Fruit fly (Drosophila melanogaster) whole organism, wandering third instar larva: Measurements from ENCODE around the gene tj.

Experiments
- Abd-B ChIP-seq: fragments of >200 bp; optimal IDR thresholded peaks from 2 replicates; lab custom pipeline; 2017; ENCODE audit warnings: missing biosample characterization, missing genetic modification characterization
- CG32264 ChIP-seq: fragments of 200-800 bp; sonication (Bioruptor generic); optimal IDR thresholded peaks from 2 replicates; lab custom pipeline; 2016; ENCODE audit warnings: missing biosample characterization, missing genetic modification characterization
- CG9705 ChIP-seq: fragments of 200-800 bp; sonication (Bioruptor generic); optimal IDR thresholded peaks from 2 replicates; lab custom pipeline; 2018; ENCODE audit warnings: missing biosample characterization, mild to moderate bottlenecking, missing genetic modification characterization
- CrebA ChIP-seq: fragments of 200-800 bp; sonication (Bioruptor generic); optimal IDR thresholded peaks from 2 replicates; lab custom pipeline; 2016; ENCODE audit warnings: missing biosample characterization, mild to moderate bottlenecking, missing genetic modification characterization, borderline replicate concordance
- Dif ChIP-seq: fragments of 200-275, 200-300 bp; sonication (Bioruptor generic); optimal IDR thresholded peaks from 2 replicates; lab custom pipeline; 2018; ENCODE audit warnings: missing biosample characterization, missing genetic modification characterization; ENCODE audit not compliant: partially characterized antibody
- HLH106 ChIP-seq: fragments of 200-800 bp; optimal IDR thresholded peaks from 3 replicates; lab custom pipeline; 2019; ENCODE audit warnings: missing biosample characterization, mild to moderate bottlenecking, missing genetic modification characterization, moderate library complexity
- Hr78 ChIP-seq: fragments of >200 bp; optimal IDR thresholded peaks from 2 replicates; lab custom pipeline; 2017; ENCODE audit warnings: missing biosample characterization, missing genetic modification characterization
- Hr83 ChIP-seq: fragments of 200-300 bp; sonication (Bioruptor generic); optimal IDR thresholded peaks from 2 replicates; lab custom pipeline; 2016; ENCODE audit warnings: missing biosample characterization, mild to moderate bottlenecking, missing genetic modification characterization, moderate library complexity; ENCODE audit not compliant: poor library complexity, severe bottlenecking
- Jra ChIP-seq: sonication (Bioruptor generic); optimal IDR thresholded peaks from 2 replicates; lab custom pipeline; 2016; ENCODE audit warnings: missing biosample characterization, missing genetic modification characterization
- Mio ChIP-seq: sonication (Bioruptor generic); optimal IDR thresholded peaks from 2 replicates; lab custom pipeline; 2016; ENCODE audit warnings: missing biosample characterization, missing genetic modification characterization
- Myc ChIP-seq: fragments of >200 bp; optimal IDR thresholded peaks from 2 replicates; lab custom pipeline; 2017
- N ChIP-seq: fragments of >200 bp; optimal IDR thresholded peaks from 2 replicates; lab custom pipeline; 2018; ENCODE audit warnings: missing biosample characterization, missing external identifiers, missing genetic modification characterization
- OdsH ChIP-seq: fragments of 200-800 bp; sonication (Bioruptor generic); optimal IDR thresholded peaks from 2 replicates; lab custom pipeline; 2016; ENCODE audit warnings: missing biosample characterization, mild to moderate bottlenecking, missing genetic modification characterization
- Rel ChIP-seq, 2 experiments: fragments of 200-800 bp; sonication (Bioruptor generic) in 1 of 2; optimal IDR thresholded peaks; 2 replicates in 1 of 2; 3 replicates in 1 of 2; lab custom pipeline; 2016 to 2019; ENCODE audit warnings: mild to moderate bottlenecking in 2 of 2, missing biosample characterization in 2 of 2, missing genetic modification characterization in 2 of 2, moderate library complexity in 1 of 2
- Sp1 ChIP-seq: fragments of 200-800 bp; sonication (Bioruptor generic); optimal IDR thresholded peaks from 3 replicates; lab custom pipeline; 2019; ENCODE audit warnings: missing biosample characterization, mild to moderate bottlenecking, missing genetic modification characterization, moderate library complexity
- Vsx2 ChIP-seq: fragments of 200-300, 225-300 bp; sonication (Bioruptor generic); optimal IDR thresholded peaks from 2 replicates; lab custom pipeline; 2018; ENCODE audit warnings: missing biosample characterization, missing genetic modification characterization; ENCODE audit not compliant: partially characterized antibody
- br ChIP-seq: fragments of 200-800 bp; sonication (Bioruptor generic); optimal IDR thresholded peaks from 2 replicates; lab custom pipeline; 2016; ENCODE audit warnings: missing biosample characterization, missing genetic modification characterization
- brk ChIP-seq: fragments of 200-800 bp; sonication (Bioruptor generic); optimal IDR thresholded peaks from 2 replicates; lab custom pipeline; 2016; ENCODE audit warnings: missing biosample characterization, mild to moderate bottlenecking, missing genetic modification characterization
- dl ChIP-seq, 2 experiments: fragments of 175-275, 200-275 bp in 1 of 2; fragments of 200-275 bp in 1 of 2; sonication (Bioruptor generic); optimal IDR thresholded peaks; lab custom pipeline; 2018; ENCODE audit warnings: mild to moderate bottlenecking in 2 of 2, missing biosample characterization in 2 of 2, missing genetic modification characterization in 2 of 2, moderate library complexity in 2 of 2; ENCODE audit not compliant: partially characterized antibody in 2 of 2, insufficient read depth in 1 of 2
- dmrt93B ChIP-seq: fragments of 200-800 bp; sonication (Bioruptor generic); optimal IDR thresholded peaks from 2 replicates; lab custom pipeline; 2018; ENCODE audit warnings: missing biosample characterization, mild to moderate bottlenecking, missing genetic modification characterization
- dsf ChIP-seq: sonication (Bioruptor generic); optimal IDR thresholded peaks from 2 replicates; lab custom pipeline; 2016; ENCODE audit warnings: missing biosample characterization, missing genetic modification characterization, borderline replicate concordance
- ey ChIP-seq: fragments of 200-800 bp; sonication (Bioruptor generic); optimal IDR thresholded peaks from 2 replicates; lab custom pipeline; 2016; ENCODE audit warnings: missing biosample characterization, missing genetic modification characterization
- foxo ChIP-seq, 2 experiments: fragments of 200-800 bp; sonication (Bioruptor generic); optimal IDR thresholded peaks; 2 replicates in 1 of 2; 3 replicates in 1 of 2; lab custom pipeline; 2016 to 2017; ENCODE audit warnings: missing biosample characterization in 2 of 2, missing genetic modification characterization in 2 of 2
- fru ChIP-seq: fragments of 200-800 bp; sonication (Bioruptor generic); optimal IDR thresholded peaks from 3 replicates; lab custom pipeline; 2016; ENCODE audit warnings: missing biosample characterization, mild to moderate bottlenecking, missing genetic modification characterization
- h ChIP-seq: fragments of 200-800 bp; sonication (Bioruptor generic); optimal IDR thresholded peaks from 3 replicates; lab custom pipeline; 2016; ENCODE audit warnings: missing biosample characterization, mild to moderate bottlenecking, missing genetic modification characterization
- lola ChIP-seq: fragments of >200 bp; optimal IDR thresholded peaks from 2 replicates; lab custom pipeline; 2017; ENCODE audit warnings: missing biosample characterization, missing genetic modification characterization
- pan ChIP-seq: fragments of >200 bp; optimal IDR thresholded peaks from 2 replicates; lab custom pipeline; 2017
- psq ChIP-seq: fragments of 200-800 bp; sonication (Bioruptor generic); optimal IDR thresholded peaks from 3 replicates; lab custom pipeline; 2017; ENCODE audit warnings: missing biosample characterization, mild to moderate bottlenecking, missing genetic modification characterization, moderate library complexity
- rgr ChIP-seq: fragments of 200-800 bp; sonication (Bioruptor generic); optimal IDR thresholded peaks from 3 replicates; lab custom pipeline; 2016; ENCODE audit warnings: missing biosample characterization, mild to moderate bottlenecking, missing genetic modification characterization
- sage ChIP-seq: fragments of 200-800 bp; sonication (Bioruptor generic); optimal IDR thresholded peaks from 2 replicates; lab custom pipeline; 2016; ENCODE audit warnings: missing biosample characterization, mild to moderate bottlenecking, missing genetic modification characterization
- sv ChIP-seq: fragments of 200-800 bp; sonication (Bioruptor generic); optimal IDR thresholded peaks from 3 replicates; lab custom pipeline; 2016; ENCODE audit warnings: missing biosample characterization, missing genetic modification characterization
- tai ChIP-seq: sonication (Bioruptor generic); optimal IDR thresholded peaks from 2 replicates; lab custom pipeline; 2016; ENCODE audit warnings: missing biosample characterization, missing genetic modification characterization
- woc ChIP-seq: sonication (Bioruptor generic); optimal IDR thresholded peaks from 2 replicates; lab custom pipeline; 2016; ENCODE audit warnings: missing biosample characterization, mild to moderate bottlenecking, missing genetic modification characterization

Gene tj

DNA sequence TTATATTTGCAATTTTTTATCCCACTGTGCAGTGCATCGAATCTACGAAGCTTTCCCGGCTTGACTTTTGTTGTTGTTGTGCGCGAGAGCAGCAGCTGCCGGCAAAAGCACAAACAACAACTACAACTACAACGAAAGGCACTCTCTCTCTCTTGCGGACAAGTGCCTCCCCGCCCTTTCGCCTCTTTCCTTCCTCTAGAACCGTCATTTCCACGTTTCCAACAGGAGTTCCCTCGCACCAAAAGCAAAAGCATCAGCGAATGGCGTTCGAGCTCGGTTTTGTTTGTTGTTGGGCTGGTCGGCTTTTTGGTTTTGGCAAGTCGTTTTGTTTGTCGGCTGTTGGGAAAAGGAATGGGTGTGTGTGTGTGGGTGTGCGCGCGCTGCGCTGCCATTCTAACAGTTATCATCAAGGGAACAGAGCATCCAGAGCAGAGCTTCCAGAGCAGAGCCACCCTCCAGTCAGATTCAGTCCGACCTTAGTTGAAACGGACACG, at the start of gene tj:
Gene tj (plus strand): TSS at position 444 of the 494 bp plus-strand sequence.
- TF ChIP-seq sage (GFP tag; lab: Kevin White, UChicago) (no peak), Myc (lab: Kevin White, UChicago) (no peak), HLH106 (no peak), br (GFP tag; lab: Kevin White, UChicago) (no peak), Hr83 (no peak), brk (no peak), Abd-B (GFP tag; lab: Kevin White, UChicago) (no peak), Mio (GFP tag; lab: Kevin White, UChicago) (no peak), pan (lab: Kevin White, UChicago) (no peak), N (GFP tag; lab: Kevin White, UChicago) (no peak), CG32264 (GFP tag; lab: Kevin White, UChicago) (no peak), Hr78 (no peak), Sp1 (GFP tag; lab: Kevin White, UChicago) (no peak)

DNA sequence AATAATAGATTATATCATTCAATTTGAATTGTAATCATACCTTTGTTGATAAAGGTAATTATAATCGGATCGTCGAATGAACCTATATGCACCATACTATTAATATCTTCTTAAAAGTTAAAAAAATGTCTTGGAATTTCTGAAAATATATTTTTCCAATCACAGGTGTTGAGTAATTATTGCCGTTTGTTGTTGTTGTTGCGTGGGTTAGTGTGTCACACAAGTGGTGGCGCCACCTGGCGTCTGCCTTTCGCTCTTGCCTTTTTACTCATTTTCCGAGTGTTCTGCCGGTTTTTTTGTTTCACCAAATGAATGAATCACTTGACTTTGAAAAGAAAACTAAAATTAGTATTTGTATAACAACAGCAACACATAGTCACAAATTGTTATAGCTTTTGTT, 48.9 kb upstream of the tj start:
- TF ChIP-seq Jra (GFP tag; lab: Kevin White, UChicago) (no peak), foxo (GFP tag; optimal IDR thresholded peaks at IDR 0.05; lab: Kevin White, UChicago) (no peak), ey (no peak), tai (GFP tag; lab: Kevin White, UChicago) (no peak), brk (no peak), Sp1 (GFP tag; lab: Kevin White, UChicago) (no peak), dsf (no peak), Mio (GFP tag; lab: Kevin White, UChicago) (no peak), Hr83 (no peak), Hr78 (no peak), dl (GFP tag; optimal IDR thresholded peaks at IDR 0.05; lab: Kevin White, UChicago; ENCODE audit: insufficient read depth in 1 of 2, partially characterized antibody in 2 of 2) (no peak), OdsH (GFP tag; lab: Kevin White, UChicago) (no peak)

DNA sequence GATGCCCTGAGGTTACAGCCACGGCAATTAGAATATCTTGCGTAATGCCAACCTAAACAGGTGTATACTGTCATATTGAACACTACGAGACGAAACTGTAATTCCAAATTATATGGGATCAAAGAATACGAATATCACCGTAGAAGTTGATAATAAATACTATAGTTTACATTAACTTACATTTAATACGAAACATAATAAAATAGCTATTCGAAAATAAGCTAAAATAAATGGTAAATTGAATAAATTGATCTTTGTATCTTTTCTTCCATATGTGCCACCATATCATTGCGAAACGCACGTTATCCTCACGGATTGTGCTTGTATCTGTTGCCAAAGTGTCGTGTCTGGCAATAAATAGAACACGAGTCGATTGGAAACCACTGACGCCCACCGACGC, 48.2 kb upstream of the tj start:
- no peak for TF ChIP-seq Vsx2 (GFP tag; lab: Kevin White, UChicago)
- TF ChIP-seq Myc (lab: Kevin White, UChicago): no peak
- TF ChIP-seq dl (GFP tag; optimal IDR thresholded peaks at IDR 0.05; lab: Kevin White, UChicago; ENCODE audit: insufficient read depth in 1 of 2, partially characterized antibody in 2 of 2): no peak
- no peak for TF ChIP-seq HLH106
- no peak for TF ChIP-seq lola
- TF ChIP-seq foxo (GFP tag; optimal IDR thresholded peaks at IDR 0.05; lab: Kevin White, UChicago): no peak
- no peak for TF ChIP-seq Hr83
- TF ChIP-seq CG32264 (GFP tag; lab: Kevin White, UChicago): no peak
- TF ChIP-seq Rel (GFP tag; optimal IDR thresholded peaks at IDR 0.05; lab: Kevin White, UChicago): no peak
- no peak for TF ChIP-seq Rel (tag; optimal IDR thresholded peaks at IDR 0.05; lab: Kevin White, UChicago)
- no peak for TF ChIP-seq Sp1 (GFP tag; lab: Kevin White, UChicago)
- TF ChIP-seq CrebA: no peak
- TF ChIP-seq br (GFP tag; lab: Kevin White, UChicago): no peak
- TF ChIP-seq sv: no peak
- no peak for TF ChIP-seq CG9705 (GFP tag; lab: Kevin White, UChicago)
- no peak for TF ChIP-seq OdsH (GFP tag; lab: Kevin White, UChicago)
- TF ChIP-seq woc (GFP tag; lab: Kevin White, UChicago): no peak
- TF ChIP-seq Dif (GFP tag; lab: Kevin White, UChicago): no peak

DNA sequence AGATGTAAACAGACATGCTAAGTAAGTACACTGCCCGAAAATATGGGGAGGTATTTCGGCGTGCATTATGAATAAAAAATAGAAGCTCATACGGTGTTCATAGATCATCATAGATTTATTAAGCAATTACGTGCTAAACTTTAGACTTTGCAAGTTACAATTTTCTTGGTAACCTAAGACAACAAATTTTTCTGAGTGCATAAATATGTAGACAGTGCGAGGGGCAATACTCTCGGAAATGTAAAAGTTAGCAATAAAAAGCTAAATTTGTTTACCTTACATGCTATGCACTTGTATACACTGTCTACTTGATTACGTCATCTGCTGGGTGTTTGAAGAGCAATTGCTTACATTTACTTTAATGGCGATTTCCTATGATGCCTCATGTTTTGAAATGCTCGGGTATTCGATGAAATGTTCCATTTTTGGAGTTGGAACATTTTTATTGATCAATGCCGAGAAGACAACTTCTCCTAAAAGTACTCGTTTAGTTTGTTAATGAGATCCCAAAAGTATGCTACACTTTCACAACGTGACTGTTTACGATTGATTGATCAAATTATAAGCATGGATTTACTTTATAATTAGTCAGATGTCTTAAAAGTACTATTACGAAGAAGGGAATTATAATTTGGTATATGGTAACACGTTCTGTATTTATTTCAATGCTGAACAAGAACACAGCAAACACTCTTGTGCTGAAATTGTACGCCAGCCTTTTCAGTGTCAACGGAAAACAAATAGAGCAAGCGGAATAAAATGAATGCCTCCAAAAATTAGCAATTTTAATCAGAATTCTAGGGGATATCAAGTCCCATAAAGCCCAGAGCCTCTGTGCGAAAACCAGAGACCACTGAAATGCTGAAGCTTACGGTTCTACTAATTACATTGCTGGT, 47.2 kb upstream of the tj start, which contains the start of gene Lectin-galC1:
Gene Lectin-galC1 (plus strand): TSS at position 846 of the 896 bp plus-strand sequence.
- TF ChIP-seq sv (peak; percentile 84), Vsx2 (GFP tag; lab: Kevin White, UChicago) (peak; percentile 10), dsf (no peak), dmrt93B (GFP tag; lab: Kevin White, UChicago) (no peak), Myc (lab: Kevin White, UChicago) (peak; percentile 75), rgr (GFP tag; lab: Kevin White, UChicago) (no peak), woc (GFP tag; lab: Kevin White, UChicago) (no peak), foxo (GFP tag; optimal IDR thresholded peaks at IDR 0.05; lab: Kevin White, UChicago) (peak in 1 of 2 experiments; percentile 25), psq (GFP tag; lab: Kevin White, UChicago) (no peak), N (GFP tag; lab: Kevin White, UChicago) (peak; percentile 77), fru (GFP tag; lab: Kevin White, UChicago) (peak; percentile 11), h (GFP tag; lab: Kevin White, UChicago) (peak; percentile 15), CG32264 (GFP tag; lab: Kevin White, UChicago) (no peak), ey (peak; percentile 5)
